Fruit fly (Drosophila melanogaster) whole organism, embryonic: Measurements from ENCODE around the gene Tsp97E.

ENCODE experiments used
- Antp ChIP-seq: fragments of 200-800 bp; sonication (Bioruptor generic); optimal IDR thresholded peaks from 3 replicates; lab custom pipeline; 2016; ENCODE audit warnings: missing biosample characterization, missing genetic modification characterization
- Awh ChIP-seq: fragments of 200-800 bp; sonication (Bioruptor generic); IDR thresholded peaks from 2 replicates; pipeline ENCODE4, ENCODE4 v1.3.6; 2022; ENCODE audit warnings: missing biosample characterization, missing genetic modification characterization
- CG10267 ChIP-seq: fragments of 200-800 bp; sonication (Bioruptor generic); optimal IDR thresholded peaks from 2 replicates; lab custom pipeline; 2018; ENCODE audit warnings: missing biosample characterization, mild to moderate bottlenecking, missing genetic modification characterization, moderate library complexity
- CG11085 ChIP-seq: fragments of 200-800 bp; sonication (Bioruptor generic); IDR thresholded peaks from 2 replicates; pipeline ENCODE4 v1.3.6; 2022; ENCODE audit warnings: missing biosample characterization, missing genetic modification characterization
- CG17802 ChIP-seq: fragments of 200-800 bp; sonication (Bioruptor generic); optimal IDR thresholded peaks from 2 replicates; lab custom pipeline; 2018; ENCODE audit warnings: missing biosample characterization, mild to moderate bottlenecking, missing genetic modification characterization, moderate library complexity
- CG2199 ChIP-seq: fragments of 200-800 bp; sonication (Bioruptor generic); IDR thresholded peaks from 3 replicates; pipeline ENCODE4 v1.3.6; 2022; ENCODE audit warnings: missing biosample characterization, missing genetic modification characterization
- CG2202 ChIP-seq: fragments of 200-800 bp; sonication (Bioruptor generic); optimal IDR thresholded peaks from 2 replicates; lab custom pipeline; 2018; ENCODE audit warnings: missing biosample characterization, mild to moderate bottlenecking, missing genetic modification characterization
- CG31441 ChIP-seq: fragments of 200-800 bp; sonication (Bioruptor generic); IDR thresholded peaks from 2 replicates; pipeline ENCODE4 v1.3.6; 2022; ENCODE audit warnings: missing biosample characterization, missing genetic modification characterization
- CG32767 ChIP-seq: fragments of 200-800 bp; sonication (Bioruptor generic); IDR thresholded peaks from 2 replicates; pipeline ENCODE4 v1.3.6; 2022; ENCODE audit warnings: missing biosample characterization, missing genetic modification characterization
- CG3407 ChIP-seq: fragments of 200-800 bp; sonication (Bioruptor generic); optimal IDR thresholded peaks from 2 replicates; lab custom pipeline; 2018; ENCODE audit warnings: missing biosample characterization, mild to moderate bottlenecking, missing genetic modification characterization
- CG3995 ChIP-seq: fragments of 200-800 bp; sonication (Bioruptor generic); optimal IDR thresholded peaks from 3 replicates; lab custom pipeline; 2016; ENCODE audit warnings: missing biosample characterization, missing genetic modification characterization
- CG4854 ChIP-seq: fragments of 200-800 bp; sonication (Bioruptor generic); optimal IDR thresholded peaks from 2 replicates; lab custom pipeline; 2016; ENCODE audit warnings: missing biosample characterization, missing genetic modification characterization, inconsistent platforms
- CG6791 ChIP-seq: fragments of 200-800 bp; sonication (Bioruptor generic); IDR thresholded peaks from 3 replicates; pipeline ENCODE4 v1.3.6; 2022; ENCODE audit warnings: missing biosample characterization, missing genetic modification characterization; ENCODE audit not compliant: partially characterized antibody
- CG7839 ChIP-seq: fragments of 200-800 bp; sonication (Bioruptor generic); optimal IDR thresholded peaks from 3 replicates; lab custom pipeline; 2018; ENCODE audit warnings: missing biosample characterization, mild to moderate bottlenecking, missing genetic modification characterization, moderate library complexity
- CG8359 ChIP-seq: fragments of 200-800 bp; sonication (Bioruptor generic); optimal IDR thresholded peaks from 2 replicates; lab custom pipeline; 2017; ENCODE audit warnings: missing biosample characterization, mild to moderate bottlenecking, missing genetic modification characterization, borderline replicate concordance
- CG9437 ChIP-seq: fragments of 200-800 bp; sonication (Bioruptor generic); optimal IDR thresholded peaks from 2 replicates; lab custom pipeline; 2018; ENCODE audit warnings: missing biosample characterization, mild to moderate bottlenecking, missing genetic modification characterization
- Deaf1 ChIP-seq: fragments of 200-800 bp; optimal IDR thresholded peaks from 3 replicates; lab custom pipeline; 2019; ENCODE audit warnings: missing biosample characterization, mild to moderate bottlenecking, missing genetic modification characterization, moderate library complexity
- ERR ChIP-seq: fragments of 200-800 bp; sonication (Bioruptor generic); optimal IDR thresholded peaks from 2 replicates; lab custom pipeline; 2016; ENCODE audit warnings: missing biosample characterization, missing genetic modification characterization
- Gsc ChIP-seq: fragments of 200-800 bp; sonication (Bioruptor generic); IDR thresholded peaks from 2 replicates; pipeline ENCODE4 v1.3.6; 2022; ENCODE audit warnings: missing biosample characterization, missing genetic modification characterization
- Hsf ChIP-seq: fragments of 200-800 bp; sonication (Bioruptor generic); optimal IDR thresholded peaks from 3 replicates; lab custom pipeline; 2016; ENCODE audit warnings: missing biosample characterization, missing genetic modification characterization
- Lhr ChIP-seq: fragments of 200-800 bp; sonication (Bioruptor generic); optimal IDR thresholded peaks from 3 replicates; lab custom pipeline; 2017; ENCODE audit warnings: mild to moderate bottlenecking, missing biosample characterization, missing genetic modification reagents, missing genetic modification characterization
- MESR4 ChIP-seq: fragments of 200-800 bp; sonication (Bioruptor generic); optimal IDR thresholded peaks from 2 replicates; lab custom pipeline; 2018; ENCODE audit warnings: missing biosample characterization, mild to moderate bottlenecking, missing genetic modification characterization, moderate library complexity
- Max ChIP-seq: fragments of 200-800 bp; sonication (Bioruptor generic); optimal IDR thresholded peaks from 2 replicates; lab custom pipeline; 2016; ENCODE audit warnings: missing biosample characterization, mild to moderate bottlenecking, missing genetic modification characterization
- NC2α ChIP-seq: fragments of 200-800 bp; sonication (Bioruptor generic); optimal IDR thresholded peaks from 2 replicates; lab custom pipeline; 2016; ENCODE audit warnings: missing biosample characterization, missing genetic modification characterization
- NFAT ChIP-seq: fragments of 200-800 bp; sonication (Bioruptor generic); IDR thresholded peaks from 2 replicates; pipeline ENCODE4 v1.3.6; 2022; ENCODE audit warnings: missing biosample characterization, missing genetic modification characterization
- Nf-YB ChIP-seq: fragments of 200-800 bp; sonication (Bioruptor generic); optimal IDR thresholded peaks from 3 replicates; lab custom pipeline; 2019; ENCODE audit warnings: missing biosample characterization, mild to moderate bottlenecking, missing genetic modification characterization, moderate library complexity
- Oli ChIP-seq: fragments of 200-800 bp; sonication (Bioruptor generic); optimal IDR thresholded peaks from 2 replicates; lab custom pipeline; 2018; ENCODE audit warnings: missing biosample characterization, mild to moderate bottlenecking, missing genetic modification characterization, moderate library complexity
- YL-1 ChIP-seq: fragments of 200-800 bp; sonication (Bioruptor generic); optimal IDR thresholded peaks from 3 replicates; lab custom pipeline; 2017; ENCODE audit warnings: missing biosample characterization, mild to moderate bottlenecking, missing genetic modification characterization
- ab ChIP-seq: fragments of 200-800 bp; sonication (Bioruptor generic); optimal IDR thresholded peaks from 2 replicates; lab custom pipeline; 2016; ENCODE audit warnings: missing biosample characterization, missing genetic modification characterization
- al ChIP-seq: fragments of 200-800 bp; sonication (Bioruptor generic); IDR thresholded peaks from 2 replicates; pipeline ENCODE4 v1.3.6; 2022; ENCODE audit warnings: missing biosample characterization, missing genetic modification characterization
- ash1 ChIP-seq: fragments of 200-800 bp; sonication (Bioruptor generic); optimal IDR thresholded peaks from 2 replicates; lab custom pipeline; 2018; ENCODE audit warnings: missing biosample characterization, mild to moderate bottlenecking, missing genetic modification characterization
- bab2 ChIP-seq: fragments of 200-800 bp; sonication (Bioruptor generic); optimal IDR thresholded peaks from 2 replicates; lab custom pipeline; 2016; ENCODE audit warnings: missing biosample characterization, missing genetic modification characterization
- cas ChIP-seq: fragments of 200-800 bp; sonication (Bioruptor generic); IDR thresholded peaks from 2 replicates; pipeline ENCODE4 v1.3.6; 2022; ENCODE audit warnings: missing biosample characterization, missing genetic modification characterization
- disco-r ChIP-seq: fragments of 200-800 bp; sonication (Bioruptor generic); optimal IDR thresholded peaks from 2 replicates; lab custom pipeline; 2016; ENCODE audit warnings: missing biosample characterization, missing genetic modification characterization
- eve ChIP-seq, 2 experiments: fragments of >200 bp; optimal IDR thresholded peaks; 2 replicates each; lab custom pipeline; 2017; ENCODE audit warnings: missing biosample characterization in 2 of 2, missing genetic modification characterization in 2 of 2
- insv ChIP-seq, 2 experiments: fragments of 200-800 bp; sonication (Bioruptor generic); optimal IDR thresholded peaks; 3 replicates each; lab custom pipeline; 2016 to 2018; ENCODE audit warnings: missing biosample characterization in 2 of 2, missing genetic modification characterization in 2 of 2
- inv ChIP-seq: fragments of 200-800 bp; sonication (Bioruptor generic); IDR thresholded peaks from 2 replicates; pipeline ENCODE4 v1.3.6; 2022; ENCODE audit warnings: missing biosample characterization, missing genetic modification characterization; ENCODE audit not compliant: partially characterized antibody
- jigr1 ChIP-seq: fragments of 200-800 bp; sonication (Bioruptor generic); IDR thresholded peaks from 3 replicates; pipeline ENCODE4 v1.3.6; 2022; ENCODE audit warnings: missing biosample characterization, missing genetic modification characterization
- kah ChIP-seq: fragments of 200-800 bp; sonication (Bioruptor generic); optimal IDR thresholded peaks from 2 replicates; lab custom pipeline; 2018; ENCODE audit warnings: missing biosample characterization, mild to moderate bottlenecking, missing genetic modification characterization
- kni ChIP-seq: fragments of 200-800 bp; sonication (Bioruptor generic); optimal IDR thresholded peaks from 3 replicates; lab custom pipeline; 2017; ENCODE audit warnings: mild to moderate bottlenecking, missing biosample characterization, missing genetic modification reagents, missing genetic modification characterization
- lola ChIP-seq, 3 experiments: fragments of >200 bp in 2 of 3; fragments of 200-800 bp in 1 of 3; sonication (Bioruptor generic) in 1 of 3; optimal IDR thresholded peaks; 2 replicates each; lab custom pipeline; 2017 to 2019; ENCODE audit warnings: missing biosample characterization in 3 of 3, missing genetic modification characterization in 3 of 3, mild to moderate bottlenecking in 1 of 3, moderate library complexity in 1 of 3
- mld ChIP-seq: fragments of 200-800 bp; sonication (Bioruptor generic); IDR thresholded peaks from 3 replicates; pipeline ENCODE4 v1.3.6; 2022; ENCODE audit warnings: missing biosample characterization, missing genetic modification characterization; ENCODE audit not compliant: partially characterized antibody
- repo ChIP-seq: fragments of 200-800 bp; sonication (Bioruptor generic); optimal IDR thresholded peaks from 2 replicates; lab custom pipeline; 2016; ENCODE audit warnings: missing biosample characterization, missing genetic modification characterization
- seq ChIP-seq: fragments of 200-800 bp; sonication (Bioruptor generic); IDR thresholded peaks from 2 replicates; pipeline ENCODE4 v1.3.6; 2022; ENCODE audit warnings: missing biosample characterization, missing genetic modification characterization
- sima ChIP-seq: fragments of 200-800 bp; sonication (Bioruptor generic); optimal IDR thresholded peaks from 2 replicates; lab custom pipeline; 2016; ENCODE audit warnings: missing biosample characterization, missing genetic modification characterization
- slbo ChIP-seq: fragments of 200-800 bp; sonication (Bioruptor generic); IDR thresholded peaks from 2 replicates; pipeline ENCODE4 v1.3.6; 2022; ENCODE audit warnings: missing biosample characterization, missing genetic modification characterization
- sob ChIP-seq: fragments of 200-800 bp; sonication (Bioruptor generic); IDR thresholded peaks from 2 replicates; pipeline ENCODE4 v1.3.6; 2022; ENCODE audit warnings: missing biosample characterization, missing genetic modification characterization
- ssp ChIP-seq: fragments of 200-800 bp; sonication (Bioruptor generic); IDR thresholded peaks from 2 replicates; pipeline ENCODE4 v1.3.6; 2022; ENCODE audit warnings: missing biosample characterization, missing genetic modification characterization
- trh ChIP-seq: fragments of 200-800 bp; sonication (Bioruptor generic); optimal IDR thresholded peaks from 2 replicates; lab custom pipeline; 2016; ENCODE audit warnings: missing biosample characterization, missing genetic modification characterization
- zfh2 ChIP-seq: fragments of 200-800 bp; sonication (Bioruptor generic); optimal IDR thresholded peaks from 2 replicates; lab custom pipeline; 2016; ENCODE audit warnings: missing biosample characterization, missing genetic modification characterization

Gene Tsp97E

DNA sequence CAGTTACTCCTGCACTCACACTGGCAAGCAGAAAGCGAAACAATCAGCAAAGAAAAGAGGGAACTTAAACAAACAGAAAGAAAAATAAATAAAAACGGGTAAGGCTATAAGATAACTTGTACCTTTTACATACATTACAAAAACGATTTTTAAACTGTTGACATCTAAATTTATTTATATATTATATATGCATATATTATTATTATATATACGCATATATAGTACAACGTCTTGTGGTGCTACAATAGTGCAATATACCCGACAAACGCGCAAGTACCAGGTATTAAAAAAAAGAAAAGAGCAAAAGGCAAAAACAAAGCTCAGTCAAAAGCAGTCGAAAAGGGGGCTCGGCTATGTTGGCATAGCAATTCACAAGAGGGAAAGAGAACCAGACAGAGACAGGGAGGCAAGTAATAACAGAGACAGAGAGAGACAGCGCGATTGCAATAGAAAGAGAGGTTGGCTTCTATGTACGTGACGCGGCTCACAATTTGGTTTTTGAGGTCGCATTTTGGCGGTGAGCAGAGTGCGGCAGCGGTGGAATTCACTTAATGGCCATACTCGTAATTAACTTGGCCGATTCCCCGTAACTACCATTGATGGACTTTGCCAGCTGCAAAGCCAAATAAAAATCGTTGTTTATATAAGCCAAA, 10.5 kb downstream of the Tsp97E start (continued):
- TF ChIP-seq kni (GFP tag; lab: Kevin White, UChicago) (peak; percentile 23), Deaf1 (peak; percentile 42), trh (GFP tag; lab: Kevin White, UChicago) (peak; percentile 46), ab (GFP tag; lab: Kevin White, UChicago) (no peak), seq (GFP tag; lab: Robert Waterston, UW) (peak; percentile 50; the same call in 1 of the 2 replicates), zfh2 (no peak), Nf-YB (peak; percentile 51), CG2199 (GFP tag; lab: Robert Waterston, UW) (no peak; the same call in 2 of the 3 replicates), MESR4 (GFP tag; lab: Kevin White, UChicago) (no peak), Awh (GFP tag; lab: Robert Waterston, UW) (peak; percentile 84), mld (no peak), Antp (GFP tag; lab: Kevin White, UChicago) (no peak), slbo (GFP tag; lab: Robert Waterston, UW) (peak; percentile 86), NFAT (GFP tag; lab: Robert Waterston, UW) (no peak), Oli (tag; lab: Kevin White, UChicago) (peak; percentile 74), Lhr (GFP tag; lab: Kevin White, UChicago) (peak; percentile 20), CG10267 (tag; lab: Kevin White, UChicago) (peak; percentile 73), CG6791 (GFP tag; lab: Robert Waterston, UW) (no peak), Gsc (no peak), CG11085 (GFP tag; lab: Robert Waterston, UW) (peak; percentile 61; the same call in 1 of the 2 replicates), CG17802 (peak; percentile 44), CG7839 (tag; lab: Kevin White, UChicago) (peak; percentile 85), jigr1 (GFP tag; lab: Robert Waterston, UW) (peak; percentile 74; the same call in 2 of the 3 replicates), CG4854 (GFP tag; lab: Kevin White, UChicago) (no peak), kah (peak; percentile 13), sima (no peak), Hsf (GFP tag; lab: Kevin White, UChicago) (no peak), CG8359 (peak; percentile 16), NC2α (no peak), bab2 (GFP tag; lab: Kevin White, UChicago) (no peak), CG3407 (GFP tag; lab: Kevin White, UChicago) (peak; percentile 64), CG31441 (GFP tag; lab: Robert Waterston, UW) (peak; percentile 81), repo (GFP tag; lab: Kevin White, UChicago) (no peak), YL-1 (GFP tag; lab: Kevin White, UChicago) (peak; percentile 12), eve (GFP tag; optimal IDR thresholded peaks at IDR 0.05; lab: Kevin White, UChicago) (no peak), Max (peak; percentile 16), insv (GFP tag; optimal IDR thresholded peaks at IDR 0.05; lab: Kevin White, UChicago) (no peak), ssp (GFP tag; lab: Robert Waterston, UW) (peak; percentile 78), lola (GFP tag; optimal IDR thresholded peaks at IDR 0.05; lab: Kevin White, UChicago) (peak in 1 of 3 experiments; percentile 52), ash1 (GFP tag; lab: Kevin White, UChicago) (no peak), sob (peak; percentile 74), cas (peak; percentile 47; the same call in 1 of the 2 replicates), inv (GFP tag; lab: Robert Waterston, UW) (no peak), al (peak; percentile 32; the same call in 1 of the 2 replicates), CG3995 (no peak), CG32767 (GFP tag; lab: Robert Waterston, UW) (peak; percentile 53; the same call in 1 of the 2 replicates), CG9437 (GFP tag; lab: Kevin White, UChicago) (peak; percentile 18), disco-r (GFP tag; lab: Kevin White, UChicago) (no peak), ERR (GFP tag; lab: Kevin White, UChicago) (no peak), CG2202 (tag; lab: Kevin White, UChicago) (peak; percentile 32)
